Worm (Caenorhabditis elegans) whole organism, young adult: Measurements from ENCODE around the gene C11E4.6.

Experiments used
- ama-1 ChIP-seq, 3 experiments: fragments of 150-350 bp in 1 of 3; sonication (generic microtip) in 2 of 3; optimal IDR thresholded peaks; 2 replicates each; lab custom pipeline; 2014 to 2018; ENCODE audit warnings: missing biosample characterization in 2 of 3, missing genetic modification characterization in 2 of 3, missing genetic modification reagents in 2 of 3
- die-1 ChIP-seq: sonication (generic microtip); optimal IDR thresholded peaks from 2 replicates; lab custom pipeline; 2016; ENCODE audit warnings: missing genotype, mild to moderate bottlenecking, missing genetic modification characterization, missing compliant biosample characterization
- let-526 ChIP-seq: fragments of 200-800 bp; sonication (Bioruptor generic); IDR thresholded peaks from 2 replicates; pipeline ENCODE4 v1.3.6; 2022; ENCODE audit warnings: missing genetic modification reagents, missing genetic modification characterization, missing compliant biosample characterization
- sea-2 ChIP-seq: fragments of 200-800 bp; sonication (Bioruptor generic); IDR thresholded peaks from 2 replicates; pipeline ENCODE4 v1.3.6; 2022; ENCODE audit warnings: missing genetic modification characterization, missing compliant biosample characterization

DNA sequence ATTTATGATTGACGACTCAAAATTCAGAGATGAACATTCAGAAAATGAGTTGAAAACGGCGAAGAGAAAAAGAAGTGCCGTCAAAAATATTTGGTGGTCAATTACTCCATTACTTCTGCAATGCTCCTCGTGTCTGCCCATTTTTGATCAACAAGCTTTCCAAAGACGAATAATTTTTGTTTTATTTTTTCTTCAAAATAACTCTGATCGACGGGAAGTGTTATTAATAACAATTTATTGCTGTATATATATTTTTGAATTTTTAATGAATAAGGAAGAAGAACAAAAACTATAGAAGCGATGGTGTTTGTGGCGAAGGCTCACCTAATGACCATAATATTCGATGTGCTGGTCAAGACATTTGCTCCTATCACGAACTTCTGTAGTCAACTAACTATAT is 9.8 kb downstream of the C11E4.6 start, which contains the start of gene C11E4.8:
- TF ChIP-seq let-526 (GFP tag; lab: Robert Waterston, UW): no peak
- no peak for TF ChIP-seq ama-1 (optimal IDR thresholded peaks at IDR 0.05; lab: Kevin White, UChicago)
- no peak for TF ChIP-seq ama-1 (GFP tag; optimal IDR thresholded peaks at IDR 0.05; lab: Kevin White, UChicago)
- no peak for TF ChIP-seq sea-2
- TF ChIP-seq die-1 (tag; lab: Kevin White, UChicago): no peak
